Comparison of ENCODE assay signal across 1 fruit fly cellular context in the genomic region with DNA sequence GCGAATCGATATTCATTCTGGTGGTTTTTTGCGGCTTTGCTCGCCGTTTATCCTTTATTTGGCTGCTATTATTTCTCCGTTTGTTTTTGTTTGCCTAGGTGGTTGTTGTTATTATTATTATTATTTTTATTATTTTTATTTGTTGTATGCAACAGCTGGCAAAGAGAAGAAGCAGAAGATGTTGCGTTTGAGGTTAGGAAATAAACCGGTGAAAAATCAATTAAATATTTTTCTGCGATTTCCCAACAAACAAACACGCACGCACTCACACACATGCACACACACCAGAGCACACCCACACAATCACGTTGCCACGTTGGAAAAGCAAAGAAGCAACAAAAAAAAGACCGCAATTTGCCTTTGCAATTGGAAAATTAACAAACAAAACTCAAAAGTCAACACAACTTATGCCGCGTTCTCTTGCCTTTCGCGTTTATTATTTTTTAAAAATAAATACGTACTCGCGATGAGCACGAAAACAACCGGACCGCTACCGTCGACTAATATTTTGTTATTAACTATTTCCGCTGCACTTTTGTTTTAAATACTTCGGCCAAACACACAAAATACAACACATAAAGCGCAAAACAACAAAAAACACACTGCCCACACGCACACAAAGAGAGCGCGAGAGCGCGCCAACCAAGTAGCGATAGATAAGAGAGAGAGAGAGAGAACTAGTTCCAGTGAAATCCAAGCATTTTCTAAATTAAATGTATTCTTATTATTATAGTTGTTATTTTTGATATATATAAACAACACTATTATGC.
TF ChIP-seq lines count a peak whose summit lies in the region.

No protein-coding gene starts in this region.

TF ChIP-seq in whole organism, embryonic, 481 proteins besides CTCF, POLR2A, EP300 and RAD21 (continued from another document):
- TF ChIP-seq CG2202 (tag; optimal IDR thresholded peaks at IDR 0.05; lab: Kevin White, UChicago) (no peak), sna (GFP tag; IDR thresholded peaks at IDR 0.05; lab: Robert Waterston, UW; ENCODE audit: partially characterized antibody) (no peak), CG15011 (GFP tag; optimal IDR thresholded peaks at IDR 0.05; lab: Kevin White, UChicago) (no peak), CG3995 (GFP tag; optimal IDR thresholded peaks at IDR 0.05; lab: Kevin White, UChicago) (no peak), ranshi (GFP tag; IDR thresholded peaks at IDR 0.05; lab: Robert Waterston, UW) (no peak), Trl (optimal IDR thresholded peaks at IDR 0.05; lab: Kevin White, UChicago) (peak; percentile 91 to 92), Trl (GFP tag; optimal IDR thresholded peaks at IDR 0.05; lab: Kevin White, UChicago) (no peak), onecut (GFP tag; IDR thresholded peaks at IDR 0.05; lab: Robert Waterston, UW) (peak; percentile 75), ems (GFP tag; optimal IDR thresholded peaks at IDR 0.05; lab: Kevin White, UChicago) (no peak), ken (GFP tag; IDR thresholded peaks at IDR 0.05; lab: Robert Waterston, UW) (no peak), Fer1 (GFP tag; optimal IDR thresholded peaks at IDR 0.05; lab: Kevin White, UChicago) (no peak), CG4404 (GFP tag; IDR thresholded peaks at IDR 0.05; lab: Robert Waterston, UW) (no peak), CG1024 (GFP tag; IDR thresholded peaks at IDR 0.05; lab: Robert Waterston, UW) (no peak), abd-A (tag; optimal IDR thresholded peaks at IDR 0.05; lab: Kevin White, UChicago) (no peak), sqz (GFP tag; optimal IDR thresholded peaks at IDR 0.05; lab: Kevin White, UChicago) (peak; percentile 30), pnt (GFP tag; optimal IDR thresholded peaks at IDR 0.05; lab: Kevin White, UChicago) (no peak), CG8924 (tag; optimal IDR thresholded peaks at IDR 0.05; lab: Kevin White, UChicago) (peak; percentile 60), NC2β (GFP tag; optimal IDR thresholded peaks at IDR 0.05; lab: Kevin White, UChicago) (no peak), CG7928 (GFP tag; optimal IDR thresholded peaks at IDR 0.05; lab: Kevin White, UChicago) (no peak), pros (GFP tag; optimal IDR thresholded peaks at IDR 0.05; lab: Kevin White, UChicago) (no peak), CG3838 (GFP tag; optimal IDR thresholded peaks at IDR 0.05; lab: Kevin White, UChicago) (no peak), Fer3 (tag; optimal IDR thresholded peaks at IDR 0.05; lab: Kevin White, UChicago) (no peak), chif (GFP tag; optimal IDR thresholded peaks at IDR 0.05; lab: Kevin White, UChicago) (no peak), nmo (GFP tag; optimal IDR thresholded peaks at IDR 0.05; lab: Kevin White, UChicago) (no peak), lola (GFP tag; optimal IDR thresholded peaks at IDR 0.05; lab: Kevin White, UChicago) (no peak), CG9932 (GFP tag; IDR thresholded peaks at IDR 0.05; lab: Robert Waterston, UW) (no peak), ewg (GFP tag; optimal IDR thresholded peaks at IDR 0.05; lab: Kevin White, UChicago) (no peak), Hr78 (GFP tag; optimal IDR thresholded peaks at IDR 0.05; lab: Kevin White, UChicago) (no peak), hbn (GFP tag; IDR thresholded peaks at IDR 0.05; lab: Robert Waterston, UW; ENCODE audit: partially characterized antibody) (no peak), disco-r (GFP tag; optimal IDR thresholded peaks at IDR 0.05; lab: Kevin White, UChicago) (no peak), CG11723 (GFP tag; optimal IDR thresholded peaks at IDR 0.05; lab: Kevin White, UChicago) (peak; percentile 16), Mrtf (GFP tag; IDR thresholded peaks at IDR 0.05; lab: Robert Waterston, UW) (no peak), CG12769 (tag; optimal IDR thresholded peaks at IDR 0.05; lab: Kevin White, UChicago) (no peak), jigr1 (GFP tag; IDR thresholded peaks at IDR 0.05; lab: Robert Waterston, UW) (no peak), CG11085 (GFP tag; IDR thresholded peaks at IDR 0.05; lab: Robert Waterston, UW) (no peak), Fer2 (tag; optimal IDR thresholded peaks at IDR 0.05; lab: Kevin White, UChicago) (no peak), CG7556 (GFP tag; optimal IDR thresholded peaks at IDR 0.05; lab: Kevin White, UChicago) (peak; percentile 16), crol (GFP tag; IDR thresholded peaks at IDR 0.05; lab: Robert Waterston, UW) (no peak), CG10543 (GFP tag; optimal IDR thresholded peaks at IDR 0.05; lab: Kevin White, UChicago) (no peak), CG17385 (GFP tag; optimal IDR thresholded peaks at IDR 0.05; lab: Kevin White, UChicago) (peak; percentile 34), CG10321 (GFP tag; IDR thresholded peaks at IDR 0.05; lab: Robert Waterston, UW) (no peak), CG10209 (GFP tag; optimal IDR thresholded peaks at IDR 0.05; lab: Kevin White, UChicago) (no peak), wor (GFP tag; IDR thresholded peaks at IDR 0.05; lab: Robert Waterston, UW) (no peak), yki (optimal IDR thresholded peaks at IDR 0.05; lab: Kevin White, UChicago) (peak; percentile 47), Jarid2 (GFP tag; optimal IDR thresholded peaks at IDR 0.05; lab: Kevin White, UChicago) (peak; percentile 3)
